Worm (Caenorhabditis elegans) whole organism, early embryonic: ENCODE data around the gene F23H11.5.

Source experiments
- aly-1 ChIP-seq: sonication (generic microtip); optimal IDR thresholded peaks from 2 replicates; lab custom pipeline; 2016; ENCODE audit warnings: missing genetic modification characterization, missing compliant biosample characterization
- hmg-4 ChIP-seq: fragments of 200-800 bp; sonication (Bioruptor generic); optimal IDR thresholded peaks from 2 replicates; lab custom pipeline; 2018; ENCODE audit warnings: mild to moderate bottlenecking, missing genetic modification characterization, missing compliant biosample characterization

DNA sequence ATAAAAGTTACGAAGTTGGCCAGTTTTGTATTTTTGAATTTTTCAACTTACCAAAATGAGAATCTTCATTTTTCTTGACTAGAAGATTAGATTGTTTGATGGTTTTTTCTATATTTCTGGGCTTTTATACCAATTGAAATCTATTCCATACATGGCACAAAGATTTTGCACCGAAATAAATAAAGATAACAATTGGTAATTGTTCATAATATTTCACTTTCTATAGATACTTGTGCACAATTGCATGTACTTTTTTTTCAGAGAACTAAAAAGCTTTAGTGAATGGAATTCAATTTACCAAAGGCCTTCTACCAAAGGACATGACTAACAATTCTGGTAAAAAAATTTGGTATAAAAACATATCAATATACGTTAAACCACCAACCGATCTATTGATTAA lies 44.2 kb upstream of the F23H11.5 start, which contains the start of the genes T12B5.15 and T12B5.14:
- no peak for TF ChIP-seq hmg-4 (GFP tag; lab: Kevin White, UChicago)
- TF ChIP-seq aly-1 = no peak
